Worm (Caenorhabditis elegans): ENCODE measurements around the gene R09H3.2.

R09H3.2 gene

ce11 chrX:1674056-1674455 is 9.2 kb upstream of the R09H3.2 start, which contains the start of gene tbx-31:
Gene tbx-31 (minus strand): TSS chrX:1674156.
- TF ChIP-seq rcor-1 (GFP tag; IDR thresholded peaks at IDR 0.05) = no peak

- TF ChIP-seq cebp-2 (GFP tag; IDR thresholded peaks at IDR 0.05) (no peak), repo-1 (tag; optimal IDR thresholded peaks at IDR 0.05) (no peak), bed-2 (GFP tag; IDR thresholded peaks at IDR 0.05) (no peak), F52B5.7 (tag; optimal IDR thresholded peaks at IDR 0.05) (no peak), madf-6 (GFP tag; IDR thresholded peaks at IDR 0.05) (no peak), let-607 (tag; optimal IDR thresholded peaks at IDR 0.05) (no peak), atf-7 (tag; optimal IDR thresholded peaks at IDR 0.05) (no peak), attf-6 (GFP tag; IDR thresholded peaks at IDR 0.05) (no peak), ceh-91 (GFP tag; IDR thresholded peaks at IDR 0.05) (no peak), Y67H2A.10 (GFP tag; conservative IDR thresholded peaks at IDR 0.05) (no peak)
Measured at ce11 chrX:1668748-1669147, 3.9 kb upstream of the R09H3.2 start, which contains the start of gene R09H3.3. Gene R09H3.3 (minus strand): TSS chrX:1668848.

ce11 chrX:1667056-1667455 is 2.2 kb upstream of the R09H3.2 start:
- TF ChIP-seq Y95B8A.8 (GFP tag; IDR thresholded peaks at IDR 0.05) (no peak), fkh-3 (tag; optimal IDR thresholded peaks at IDR 0.05) (no peak), attf-6 (GFP tag; IDR thresholded peaks at IDR 0.05) (no peak), Y79H2A.3 (GFP tag; conservative IDR thresholded peaks at IDR 0.05) (no peak), K12H6.12 (tag; optimal IDR thresholded peaks at IDR 0.05) (no peak), F39B2.1 (GFP tag; IDR thresholded peaks at IDR 0.05) (no peak), somi-1 (GFP tag; optimal IDR thresholded peaks at IDR 0.05) (no peak), egl-18 (GFP tag; IDR thresholded peaks at IDR 0.05) (no peak), nhr-27 (tag; optimal IDR thresholded peaks at IDR 0.05) (no peak), F57A8.1 (GFP tag; optimal IDR thresholded peaks at IDR 0.05) (no peak), mcd-1 (GFP tag; IDR thresholded peaks at IDR 0.05) (no peak), snpc-1.1 (tag; optimal IDR thresholded peaks at IDR 0.05; ENCODE audit: insufficient read depth) (no peak)

ce11 chrX:1655207-1655606 is 9.6 kb downstream of the R09H3.2 start, which contains the start of gene tbx-32:
Gene tbx-32 (plus strand): TSS chrX:1655507.
- TF ChIP-seq K12H6.12 (tag; optimal IDR thresholded peaks at IDR 0.05) = no peak
- TF ChIP-seq F22D6.2 (tag; optimal IDR thresholded peaks at IDR 0.05) = no peak

- TF ChIP-seq hmg-20 (GFP tag; IDR thresholded peaks at IDR 0.05) = no peak
- no peak for TF ChIP-seq madf-6 (GFP tag; IDR thresholded peaks at IDR 0.05)
- no peak for TF ChIP-seq ets-4 (GFP tag; optimal IDR thresholded peaks at IDR 0.05)
- no peak for TF ChIP-seq attf-5 (GFP tag; optimal IDR thresholded peaks at IDR 0.05)
- no peak for TF ChIP-seq ceh-27 (GFP tag; optimal IDR thresholded peaks at IDR 0.05)
- peak; percentile 35 for TF ChIP-seq rpc-1 (optimal IDR thresholded peaks at IDR 0.05)
- peak; percentile 67 for TF ChIP-seq rpc-1 (tag; optimal IDR thresholded peaks at IDR 0.05)
- TF ChIP-seq F57C9.4 (tag; optimal IDR thresholded peaks at IDR 0.05) = no peak
- TF ChIP-seq lin-54 (GFP tag; optimal IDR thresholded peaks at IDR 0.05) = no peak
- TF ChIP-seq nhr-120 (GFP tag; IDR thresholded peaks at IDR 0.05) = no peak
- TF ChIP-seq ztf-28 (GFP tag; IDR thresholded peaks at IDR 0.05) = no peak
- no peak for TF ChIP-seq attf-6 (GFP tag; IDR thresholded peaks at IDR 0.05)
- peak; percentile 25 for TF ChIP-seq B0261.1 (tag; optimal IDR thresholded peaks at IDR 0.05)
- TF ChIP-seq lsy-27 (tag; optimal IDR thresholded peaks at IDR 0.05; ENCODE audit: borderline replicate concordance, insufficient read depth) = no peak
- TF ChIP-seq gei-17 (GFP tag; optimal IDR thresholded peaks at IDR 0.05) = no peak
Measured at ce11 chrX:1654146-1654545, 10.7 kb downstream of the R09H3.2 start, which contains the start of gene ZK380.6. Gene ZK380.6 (plus strand): TSS chrX:1654446.
